Worm (Caenorhabditis elegans) whole organism, midembryonic: Measurements from ENCODE around the gene ZK177.11.

Source experiments
- cog-1 ChIP-seq: sonication (generic microtip); optimal IDR thresholded peaks from 2 replicates; lab custom pipeline; 2016; ENCODE audit warnings: missing genetic modification characterization, missing compliant biosample characterization
- flt-1 ChIP-seq: fragments of 200-800 bp; sonication (Bioruptor generic); IDR thresholded peaks from 2 replicates; pipeline ENCODE4 v1.3.6; 2022; ENCODE audit warnings: missing genetic modification characterization, missing compliant biosample characterization
- klf-2 ChIP-seq: fragments of 200-800 bp; sonication (Bioruptor generic); conservative IDR thresholded peaks from 2 replicates; pipeline ENCODE4 v1.3.6; 2022; ENCODE audit warnings: missing genetic modification reagents, missing genetic modification characterization, missing compliant biosample characterization
- tab-1 ChIP-seq: fragments of 200-800 bp; sonication (Bioruptor generic); IDR thresholded peaks from 2 replicates; pipeline ENCODE4 v1.3.6; 2022; ENCODE audit warnings: missing genetic modification characterization, missing compliant biosample characterization
- ztf-29 ChIP-seq: fragments of 200-800 bp; sonication (Bioruptor generic); IDR thresholded peaks from 2 replicates; pipeline ENCODE4 v1.3.6; 2022; ENCODE audit warnings: missing genetic modification reagents, missing genetic modification characterization, missing compliant biosample characterization

DNA sequence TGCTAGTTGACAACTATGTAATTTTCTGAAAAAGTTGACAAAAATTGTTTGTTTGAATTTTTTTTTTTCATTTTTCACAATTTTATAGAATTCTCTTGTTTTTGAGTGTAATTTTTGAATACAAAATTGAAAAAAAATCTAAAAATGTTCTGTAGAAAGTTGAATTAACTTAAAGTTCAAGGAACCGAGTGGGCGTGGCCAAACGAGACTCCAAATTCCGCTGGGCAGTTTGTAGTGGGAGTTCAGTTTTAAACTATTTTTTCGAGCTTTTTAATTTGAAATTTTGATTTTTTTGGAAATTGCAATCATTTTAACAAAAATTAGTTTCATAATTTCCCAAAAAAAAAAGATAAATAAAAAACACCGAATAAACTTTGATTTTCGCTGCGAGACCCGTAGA lies 14.3 kb downstream of the ZK177.11 start:
- TF ChIP-seq cog-1 (tag; lab: Kevin White, UChicago), result no peak
- no peak for TF ChIP-seq flt-1 (GFP tag; lab: Robert Waterston, UW)
- no peak for TF ChIP-seq tab-1
- no peak for TF ChIP-seq ztf-29 (GFP tag; lab: Robert Waterston, UW)
- no peak for TF ChIP-seq klf-2 (GFP tag; lab: Robert Waterston, UW)
